Fruit fly (Drosophila melanogaster) whole organism, pupa: ENCODE measurements around the gene Wdr33.

Experiments used
- CG14655 ChIP-seq: fragments of 200-800 bp; sonication (Bioruptor generic); optimal IDR thresholded peaks from 3 replicates; lab custom pipeline; 2017; ENCODE audit warnings: mild to moderate bottlenecking, missing biosample characterization, missing genetic modification reagents, missing genetic modification characterization
- CG9948 ChIP-seq: fragments of 200-800 bp; sonication (Bioruptor generic); optimal IDR thresholded peaks from 2 replicates; lab custom pipeline; 2018; ENCODE audit warnings: missing biosample characterization, mild to moderate bottlenecking, missing genetic modification characterization, moderate library complexity
- D1 ChIP-seq: fragments of 200-800 bp; sonication (Bioruptor generic); optimal IDR thresholded peaks from 2 replicates; lab custom pipeline; 2018; ENCODE audit warnings: missing biosample characterization, mild to moderate bottlenecking, missing genetic modification characterization, moderate library complexity
- Ets98B ChIP-seq: fragments of 200-800 bp; sonication (Bioruptor generic); IDR thresholded peaks from 2 replicates; pipeline ENCODE4 v1.3.6; 2022; ENCODE audit warnings: missing biosample characterization, missing genetic modification characterization
- Pif1A ChIP-seq: fragments of 200-800 bp; sonication (Bioruptor generic); optimal IDR thresholded peaks from 3 replicates; lab custom pipeline; 2016; ENCODE audit warnings: missing biosample characterization, missing genetic modification characterization

- TF ChIP-seq CG14655 (no peak), CG9948 (no peak), D1 (no peak), Pif1A (GFP tag; lab: Kevin White, UChicago) (no peak), Ets98B (no peak)
Measured at dm6 chr3R:5704982-5705381, 44.5 kb downstream of the Wdr33 start.
